Fruit fly (Drosophila melanogaster): ENCODE results near the gene Nlg3.
A peak's percentile ranks its signal among the peaks of the same experiment; 100 is the strongest.

Gene Nlg3

DNA sequence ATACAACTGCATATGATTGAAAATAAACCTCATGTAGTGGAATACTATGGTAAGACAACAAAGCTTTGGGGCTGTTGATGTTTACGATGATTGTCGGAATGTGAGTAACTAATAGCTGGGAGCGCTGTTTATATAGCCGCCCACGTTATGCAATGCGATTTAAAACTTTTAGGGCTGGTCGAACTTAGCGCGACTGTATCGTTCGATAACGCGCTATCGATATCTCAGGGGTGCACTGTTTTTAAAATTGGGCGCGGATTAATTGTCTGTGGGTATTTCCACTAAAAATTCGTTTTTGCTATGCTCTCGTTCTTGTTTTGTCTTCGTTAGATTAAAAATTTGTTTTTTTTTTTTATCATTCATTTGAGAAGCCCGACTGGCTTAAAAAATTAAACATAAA is 4.3 kb upstream of the Nlg3 start (continued):
- TF ChIP-seq tio (GFP tag; optimal IDR thresholded peaks at IDR 0.05) (no peak), ken (GFP tag; IDR thresholded peaks at IDR 0.05) (no peak), luna (GFP tag; optimal IDR thresholded peaks at IDR 0.05) (no peak), Atf-2 (GFP tag; optimal IDR thresholded peaks at IDR 0.05) (no peak), CG7839 (tag; optimal IDR thresholded peaks at IDR 0.05) (no peak), shn (GFP tag; optimal IDR thresholded peaks at IDR 0.05) (no peak), ssp (GFP tag; IDR thresholded peaks at IDR 0.05) (no peak), Dbx (GFP tag; IDR thresholded peaks at IDR 0.05) (no peak), onecut (GFP tag; IDR thresholded peaks at IDR 0.05) (no peak), C15 (GFP tag; IDR thresholded peaks at IDR 0.05) (no peak), Dll (GFP tag; IDR thresholded peaks at IDR 0.05; ENCODE audit: partially characterized antibody) (peak; percentile 56; the same call in 2 of the 4 replicates), ro (GFP tag; IDR thresholded peaks at IDR 0.05) (no peak), CG14441 (GFP tag; IDR thresholded peaks at IDR 0.05) (no peak), Med (GFP tag) (peak; percentile 75), run (tag; optimal IDR thresholded peaks at IDR 0.05) (no peak), CG9797 (GFP tag; optimal IDR thresholded peaks at IDR 0.05) (no peak), pros (GFP tag; optimal IDR thresholded peaks at IDR 0.05) (no peak), Mes4 (GFP tag; optimal IDR thresholded peaks at IDR 0.05) (no peak), hb (GFP tag; IDR thresholded peaks at IDR 0.05; ENCODE audit: partially characterized antibody) (peak; percentile 67; the same call in 2 of the 3 replicates), CkIIα-i1 (GFP tag; IDR thresholded peaks at IDR 0.05) (no peak), CG15514 (GFP tag; optimal IDR thresholded peaks at IDR 0.05) (peak; percentile 22), CG1529 (GFP tag; optimal IDR thresholded peaks at IDR 0.05) (no peak), CG7745 (tag; optimal IDR thresholded peaks at IDR 0.05) (no peak), vnd (GFP tag; IDR thresholded peaks at IDR 0.05; ENCODE audit: partially characterized antibody) (peak; percentile 45; the same call in 1 of the 3 replicates), Usf (GFP tag; optimal IDR thresholded peaks at IDR 0.05) (no peak), Sox102F (GFP tag; optimal IDR thresholded peaks at IDR 0.05) (no peak), CG8359 (GFP tag; optimal IDR thresholded peaks at IDR 0.05; ENCODE audit: borderline replicate concordance) (no peak), ftz-f1 (GFP tag; optimal IDR thresholded peaks at IDR 0.05) (no peak), br (optimal IDR thresholded peaks at IDR 0.05) (no peak), CG9727 (GFP tag; optimal IDR thresholded peaks at IDR 0.05) (no peak), CG34422 (GFP tag; IDR thresholded peaks at IDR 0.05) (no peak), Ravus (GFP tag; IDR thresholded peaks at IDR 0.05) (no peak), NC2α (GFP tag; optimal IDR thresholded peaks at IDR 0.05) (no peak), CG10267 (tag; optimal IDR thresholded peaks at IDR 0.05) (no peak), Ets97D (GFP tag; optimal IDR thresholded peaks at IDR 0.05) (peak; percentile 19), CG4328 (GFP tag; optimal IDR thresholded peaks at IDR 0.05) (no peak), CG7357 (GFP tag; IDR thresholded peaks at IDR 0.05) (no peak), Elba2 (GFP tag; optimal IDR thresholded peaks at IDR 0.05) (no peak), cad (GFP tag; optimal IDR thresholded peaks at IDR 0.05) (no peak), HLHmδ (GFP tag; optimal IDR thresholded peaks at IDR 0.05) (no peak), gce (GFP tag; IDR thresholded peaks at IDR 0.05) (no peak), fu2 (GFP tag; optimal IDR thresholded peaks at IDR 0.05) (no peak), Oli (tag; optimal IDR thresholded peaks at IDR 0.05) (no peak), CG13894 (tag; optimal IDR thresholded peaks at IDR 0.05) (no peak), knrl (GFP tag; IDR thresholded peaks at IDR 0.05; ENCODE audit: partially characterized antibody) (peak; percentile 48; the same call in 2 of the 3 replicates), chm (GFP tag; IDR thresholded peaks at IDR 0.05) (no peak), CG4730 (GFP tag; IDR thresholded peaks at IDR 0.05) (no peak), CG12659 (GFP tag; optimal IDR thresholded peaks at IDR 0.05) (no peak), slou (GFP tag; optimal IDR thresholded peaks at IDR 0.05) (no peak), BEAF-32 (GFP tag; optimal IDR thresholded peaks at IDR 0.05) (peak; percentile 68), unc-4 (GFP tag; IDR thresholded peaks at IDR 0.05; ENCODE audit: partially characterized antibody) (peak; percentile 60; the same call in 1 of the 2 replicates), CG8944 (GFP tag; optimal IDR thresholded peaks at IDR 0.05) (no peak)

All from whole organism, embryonic.